Fruit fly (Drosophila melanogaster) whole organism: ENCODE results near the gene CG3698.

Experiments
- CG8478 ChIP-seq: fragments of >200 bp; optimal IDR thresholded peaks from 2 replicates; lab custom pipeline; 2018; ENCODE audit warnings: inconsistent platforms
- Dll ChIP-seq: fragments of >200 bp; optimal IDR thresholded peaks from 2 replicates; lab custom pipeline; 2017
- EcR ChIP-seq, 2 experiments: fragments of >200 bp; optimal IDR thresholded peaks; 2 replicates each; lab custom pipeline; 2017; ENCODE audit warnings: missing biosample characterization in 2 of 2, missing genetic modification characterization in 2 of 2, missing genetic modification reagents in 2 of 2
- pan ChIP-seq: fragments of >200 bp; optimal IDR thresholded peaks from 2 replicates; lab custom pipeline; 2017
- psq ChIP-seq: fragments of >200 bp; optimal IDR thresholded peaks from 2 replicates; lab custom pipeline; 2017
- usp ChIP-seq: fragments of >200 bp; optimal IDR thresholded peaks from 2 replicates; lab custom pipeline; 2017; ENCODE audit warnings: missing biosample characterization, missing genetic modification characterization, mixed read lengths

Gene CG3698

dm6 chr3L:20817927-20818326 is 19.8 kb upstream of the CG3698 start, which contains the start of gene Mst77F:
Gene Mst77F (minus strand): TSS chr3L:20818027.
- TF ChIP-seq EcR (GFP tag; optimal IDR thresholded peaks at IDR 0.05; lab: Kevin White, UChicago): no peak
- no peak for TF ChIP-seq Dll (lab: Kevin White, UChicago)
- no peak for TF ChIP-seq psq (lab: Kevin White, UChicago)
- no peak for TF ChIP-seq pan (lab: Kevin White, UChicago)
- TF ChIP-seq CG8478 (lab: Kevin White, UChicago): no peak
- no peak for TF ChIP-seq usp (GFP tag; lab: Kevin White, UChicago)

dm6 chr3L:20815666-20816375 is 17.6 kb upstream of the CG3698 start, which contains the start of the genes CG3618 and Pka-R1:
Gene CG3618 (minus strand): TSS chr3L:20816075.
Gene Pka-R1 (plus strand): TSS chr3L:20816118.
- TF ChIP-seq psq (lab: Kevin White, UChicago) (no peak), EcR (GFP tag; optimal IDR thresholded peaks at IDR 0.05; lab: Kevin White, UChicago) (no peak), CG8478 (lab: Kevin White, UChicago) (no peak), usp (GFP tag; lab: Kevin White, UChicago) (no peak), Dll (lab: Kevin White, UChicago) (no peak), pan (lab: Kevin White, UChicago) (no peak)

- TF ChIP-seq Dll (lab: Kevin White, UChicago) (no peak), usp (GFP tag; lab: Kevin White, UChicago) (no peak), CG8478 (lab: Kevin White, UChicago) (no peak), EcR (GFP tag; optimal IDR thresholded peaks at IDR 0.05; lab: Kevin White, UChicago) (no peak), pan (lab: Kevin White, UChicago) (no peak), psq (lab: Kevin White, UChicago) (no peak)
Measured at dm6 chr3L:20809088-20809999, 11.2 kb upstream of the CG3698 start, which contains the start of the genes CG3634 and HIPP1. Gene CG3634 (minus strand): TSS chr3L:20809272. Gene HIPP1 (plus strand): TSS chr3L:20809669.

- TF ChIP-seq psq (lab: Kevin White, UChicago): no peak
- no peak for TF ChIP-seq Dll (lab: Kevin White, UChicago)
- no peak for TF ChIP-seq EcR (GFP tag; optimal IDR thresholded peaks at IDR 0.05; lab: Kevin White, UChicago)
- no peak for TF ChIP-seq CG8478 (lab: Kevin White, UChicago)
- TF ChIP-seq usp (GFP tag; lab: Kevin White, UChicago): no peak
- no peak for TF ChIP-seq pan (lab: Kevin White, UChicago)
Measured at dm6 chr3L:20800208-20800607, 2.0 kb upstream of the CG3698 start, which contains the start of gene Spc105R. Gene Spc105R (plus strand): TSS chr3L:20800410.

- TF ChIP-seq pan (lab: Kevin White, UChicago) (no peak), Dll (lab: Kevin White, UChicago) (no peak), EcR (GFP tag; optimal IDR thresholded peaks at IDR 0.05; lab: Kevin White, UChicago) (no peak), CG8478 (lab: Kevin White, UChicago) (no peak), usp (GFP tag; lab: Kevin White, UChicago) (no peak), psq (lab: Kevin White, UChicago) (no peak)
Measured at dm6 chr3L:20797379-20797778, 796 bp downstream of the CG3698 start.

dm6 chr3L:20796757-20797156 is 1.4 kb downstream of the CG3698 start:
- TF ChIP-seq EcR (GFP tag; optimal IDR thresholded peaks at IDR 0.05; lab: Kevin White, UChicago) (no peak), psq (lab: Kevin White, UChicago) (no peak), Dll (lab: Kevin White, UChicago) (no peak), usp (GFP tag; lab: Kevin White, UChicago) (no peak), pan (lab: Kevin White, UChicago) (no peak), CG8478 (lab: Kevin White, UChicago) (no peak)

dm6 chr3L:20792693-20793092 is 5.5 kb downstream of the CG3698 start, which contains the start of gene Six4:
Gene Six4 (minus strand): TSS chr3L:20792777.
- TF ChIP-seq CG8478 (lab: Kevin White, UChicago) (no peak), psq (lab: Kevin White, UChicago) (no peak), usp (GFP tag; lab: Kevin White, UChicago) (no peak), EcR (GFP tag; optimal IDR thresholded peaks at IDR 0.05; lab: Kevin White, UChicago) (no peak), pan (lab: Kevin White, UChicago) (no peak), Dll (lab: Kevin White, UChicago) (no peak)

- no peak for TF ChIP-seq psq (lab: Kevin White, UChicago)
- no peak for TF ChIP-seq Dll (lab: Kevin White, UChicago)
- no peak for TF ChIP-seq usp (GFP tag; lab: Kevin White, UChicago)
- TF ChIP-seq CG8478 (lab: Kevin White, UChicago): no peak
- no peak for TF ChIP-seq EcR (GFP tag; optimal IDR thresholded peaks at IDR 0.05; lab: Kevin White, UChicago)
- TF ChIP-seq pan (lab: Kevin White, UChicago): no peak
Measured at dm6 chr3L:20789299-20789698, 8.9 kb downstream of the CG3698 start.

dm6 chr3L:20787835-20788380 is 10.3 kb downstream of the CG3698 start, which contains the start of gene CG11396:
Gene CG11396 (minus strand): TSS chr3L:20788137.
- no peak for TF ChIP-seq Dll (lab: Kevin White, UChicago)
- TF ChIP-seq pan (lab: Kevin White, UChicago): no peak
- TF ChIP-seq usp (GFP tag; lab: Kevin White, UChicago): no peak
- no peak for TF ChIP-seq CG8478 (lab: Kevin White, UChicago)
- no peak for TF ChIP-seq EcR (GFP tag; optimal IDR thresholded peaks at IDR 0.05; lab: Kevin White, UChicago)
- TF ChIP-seq psq (lab: Kevin White, UChicago): no peak
